Worm (Caenorhabditis elegans): ENCODE data around the gene ZK686.5.

ce11 chrIII:7816463-7816862 lies 49.1 kb upstream of the ZK686.5 start:
- TF ChIP-seq ama-1 (optimal IDR thresholded peaks at IDR 0.05), result no peak
- no peak for TF ChIP-seq hnd-1 (tag; optimal IDR thresholded peaks at IDR 0.05)
- no peak for TF ChIP-seq hmg-4 (GFP tag; optimal IDR thresholded peaks at IDR 0.05)
- no peak for TF ChIP-seq aly-1 (tag; optimal IDR thresholded peaks at IDR 0.05)
- no peak for TF ChIP-seq tra-4 (tag; optimal IDR thresholded peaks at IDR 0.05)
- no peak for TF ChIP-seq tbx-11 (GFP tag; IDR thresholded peaks at IDR 0.05)
- no peak for TF ChIP-seq tbx-37 (GFP tag; conservative IDR thresholded peaks at IDR 0.05)
- TF ChIP-seq pes-1 (GFP tag; IDR thresholded peaks at IDR 0.05), result no peak
- TF ChIP-seq ets-7 (tag; optimal IDR thresholded peaks at IDR 0.05), result no peak
- TF ChIP-seq ceh-13 (GFP tag; optimal IDR thresholded peaks at IDR 0.05), result no peak
